Worm (Caenorhabditis elegans): ENCODE data around the gene C17G10.10.

DNA sequence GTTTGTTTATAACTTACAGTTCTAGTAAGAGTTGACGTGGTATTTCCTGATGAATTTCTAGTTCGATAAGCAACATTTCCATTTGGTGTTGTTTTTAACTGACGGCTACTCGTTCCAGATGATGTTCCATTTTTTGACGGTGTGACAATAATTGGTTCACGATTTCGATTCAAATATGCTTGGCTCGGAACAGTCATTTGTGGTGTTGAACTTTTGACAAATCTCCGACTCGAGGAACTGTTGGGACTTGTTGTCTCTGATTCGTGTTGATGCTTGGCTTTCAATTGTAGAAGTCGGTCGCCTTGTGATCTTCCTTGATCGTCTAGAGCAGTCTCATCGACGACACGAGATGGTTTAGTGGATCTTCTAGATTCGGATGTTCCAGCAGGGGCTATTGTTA, 7.6 kb downstream of the C17G10.10 start:
- TF ChIP-seq saeg-2 (GFP tag; IDR thresholded peaks at IDR 0.05) (no peak), dpl-1 (GFP tag; optimal IDR thresholded peaks at IDR 0.05) (no peak), nhr-76 (tag; optimal IDR thresholded peaks at IDR 0.05) (no peak), unc-62 (GFP tag; optimal IDR thresholded peaks at IDR 0.05 in 1 of 2) (peak in 1 of 2 experiments; percentile 68), unc-62 (tag; optimal IDR thresholded peaks at IDR 0.05) (no peak), ama-1 (optimal IDR thresholded peaks at IDR 0.05) (no peak), unc-130 (GFP tag; optimal IDR thresholded peaks at IDR 0.05) (no peak), daf-19 (GFP tag; conservative IDR thresholded peaks at IDR 0.05) (no peak), lin-29 (GFP tag; IDR thresholded peaks at IDR 0.05) (no peak), jun-1 (tag; optimal IDR thresholded peaks at IDR 0.05) (no peak), fkh-10 (GFP tag; optimal IDR thresholded peaks at IDR 0.05) (no peak), mep-1 (tag; optimal IDR thresholded peaks at IDR 0.05) (no peak)

Measured in whole organism, L4 larva.